Worm (Caenorhabditis elegans) whole organism, L4 larva: ENCODE results near the gene T22F3.11.

Source experiments
- ZK337.2 ChIP-seq: fragments of 200-800 bp; sonication (Bioruptor generic); IDR thresholded peaks from 2 replicates; pipeline ENCODE4 v1.3.6; 2022; ENCODE audit warnings: missing genetic modification reagents, missing genetic modification characterization, missing compliant biosample characterization
- aly-2 ChIP-seq: sonication (generic microtip); optimal IDR thresholded peaks from 2 replicates; lab custom pipeline; 2018; ENCODE audit warnings: missing biosample characterization, missing genetic modification characterization
- lin-13 ChIP-seq: fragments of 150-350 bp; optimal IDR thresholded peaks from 2 replicates; lab custom pipeline; 2014; ENCODE audit warnings: missing biosample characterization, missing genetic modification reagents, missing genetic modification characterization
- lin-15B ChIP-seq: fragments of 150-350 bp; sonication (generic microtip); optimal IDR thresholded peaks from 3 replicates; lab custom pipeline; 2014; ENCODE audit warnings: missing biosample characterization, missing genetic modification characterization
- nhr-10 ChIP-seq: fragments of 150-350 bp; optimal IDR thresholded peaks from 2 replicates; lab custom pipeline; 2014; ENCODE audit warnings: missing biosample characterization, missing genetic modification characterization
- nhr-25 ChIP-seq: sonication (generic microtip); optimal IDR thresholded peaks from 2 replicates; lab custom pipeline; 2017; ENCODE audit warnings: missing genetic modification characterization, mild to moderate bottlenecking, missing compliant biosample characterization, antibody characterized with exemption, moderate library complexity, borderline replicate concordance; ENCODE audit not compliant: insufficient read depth
- nhr-41 ChIP-seq: fragments of 200-800 bp; sonication (Bioruptor generic); IDR thresholded peaks from 2 replicates; pipeline ENCODE4 v1.3.6; 2022; ENCODE audit warnings: missing genetic modification reagents, missing genetic modification characterization, missing compliant biosample characterization
- nhr-76 ChIP-seq: fragments of 150-350 bp; optimal IDR thresholded peaks from 2 replicates; lab custom pipeline; 2014; ENCODE audit warnings: missing biosample characterization, missing genetic modification characterization
- saeg-2 ChIP-seq: fragments of 200-800 bp; sonication (Bioruptor generic); IDR thresholded peaks from 2 replicates; pipeline ENCODE4 v1.3.6; 2022; ENCODE audit warnings: missing genetic modification reagents, missing genetic modification characterization, missing compliant biosample characterization
- skn-1 ChIP-seq: fragments of 150-350 bp; optimal IDR thresholded peaks from 2 replicates; lab custom pipeline; 2014; ENCODE audit warnings: missing biosample characterization, missing genetic modification characterization
- snpc-4 ChIP-seq: fragments of 150-350 bp; optimal IDR thresholded peaks from 2 replicates; lab custom pipeline; 2014; ENCODE audit warnings: missing biosample characterization, missing genetic modification characterization
- unc-62 ChIP-seq, 3 experiments: fragments of 150-350 bp in 1 of 3; sonication (generic microtip); optimal IDR thresholded peaks in 2 of 3; peaks in 1 of 3; 1 replicate in 1 of 3; 2 replicates in 2 of 3; lab custom pipeline; 2014 to 2017; ENCODE audit warnings: missing biosample characterization in 3 of 3, missing genetic modification characterization in 3 of 3, missing genetic modification reagents in 3 of 3, missing genotype in 1 of 3
- vab-7 ChIP-seq: fragments of 200-800 bp; sonication (Bioruptor generic); IDR thresholded peaks from 2 replicates; pipeline ENCODE4 v1.3.6; 2022; ENCODE audit warnings: missing genetic modification reagents, missing genetic modification characterization, missing compliant biosample characterization

ce11 chrV:3633041-3633440 is 18.7 kb upstream of the T22F3.11 start, which contains the start of gene F59B1.2:
- TF ChIP-seq lin-15B (tag; lab: Kevin White, UChicago) = no peak
- no peak for TF ChIP-seq nhr-76 (tag; lab: Kevin White, UChicago)
- no peak for TF ChIP-seq lin-13 (GFP tag; lab: Kevin White, UChicago)
- TF ChIP-seq nhr-10 (tag; lab: Kevin White, UChicago) = no peak
- TF ChIP-seq nhr-25 (tag; lab: Kevin White, UChicago) = no peak
- TF ChIP-seq aly-2 = no peak
- TF ChIP-seq saeg-2 = no peak
- TF ChIP-seq skn-1 (tag; lab: Kevin White, UChicago) = no peak
- no peak for TF ChIP-seq nhr-41
- TF ChIP-seq snpc-4 (tag; lab: Kevin White, UChicago) = no peak
- TF ChIP-seq unc-62 (GFP tag; optimal IDR thresholded peaks at IDR 0.05 in 1 of 2; lab: Kevin White, UChicago) = no peak
- no peak for TF ChIP-seq unc-62 (tag; optimal IDR thresholded peaks at IDR 0.05; lab: Kevin White, UChicago)
- no peak for TF ChIP-seq vab-7
- no peak for TF ChIP-seq ZK337.2 (GFP tag; lab: Robert Waterston, UW)
